Worm (Caenorhabditis elegans) whole organism, early embryonic: Measurements from ENCODE around the gene fbxb-76.

ENCODE experiments used
- B0310.2 ChIP-seq: sonication (generic microtip); optimal IDR thresholded peaks from 2 replicates; lab custom pipeline; 2016; ENCODE audit warnings: mild to moderate bottlenecking, missing genetic modification characterization, missing compliant biosample characterization
- F13C5.2 ChIP-seq: sonication (generic microtip); optimal IDR thresholded peaks from 2 replicates; lab custom pipeline; 2017; ENCODE audit warnings: mild to moderate bottlenecking, missing genetic modification characterization, inconsistent platforms, missing compliant biosample characterization
- aly-1 ChIP-seq: sonication (generic microtip); optimal IDR thresholded peaks from 2 replicates; lab custom pipeline; 2016; ENCODE audit warnings: missing genetic modification characterization, missing compliant biosample characterization
- ama-1 ChIP-seq: fragments of 150-350 bp; optimal IDR thresholded peaks from 2 replicates; lab custom pipeline; 2014
- ceh-36 ChIP-seq: sonication (generic microtip); optimal IDR thresholded peaks from 2 replicates; lab custom pipeline; 2016; ENCODE audit warnings: missing genetic modification characterization, inconsistent platforms, missing compliant biosample characterization
- ets-7 ChIP-seq: sonication (generic microtip); optimal IDR thresholded peaks from 2 replicates; lab custom pipeline; 2016; ENCODE audit warnings: missing genotype, missing genetic modification characterization, missing compliant biosample characterization
- flt-1 ChIP-seq: fragments of 200-800 bp; sonication (Bioruptor generic); IDR thresholded peaks from 2 replicates; pipeline ENCODE4 v1.3.6; 2022; ENCODE audit warnings: missing genetic modification characterization, missing compliant biosample characterization
- hmbx-1 ChIP-seq: sonication (generic microtip); optimal IDR thresholded peaks from 2 replicates; lab custom pipeline; 2016; ENCODE audit warnings: mild to moderate bottlenecking, missing genetic modification characterization, missing compliant biosample characterization
- hnd-1 ChIP-seq: sonication (generic microtip); optimal IDR thresholded peaks from 2 replicates; lab custom pipeline; 2016; ENCODE audit warnings: missing genetic modification characterization, missing compliant biosample characterization
- pes-1 ChIP-seq: fragments of 200-800 bp; sonication (Bioruptor generic); IDR thresholded peaks from 2 replicates; pipeline ENCODE4 v1.3.6; 2022; ENCODE audit warnings: missing genetic modification reagents, missing genetic modification characterization, missing compliant biosample characterization
- sea-1 ChIP-seq: fragments of 200-800 bp; sonication (Bioruptor generic); conservative IDR thresholded peaks from 2 replicates; pipeline ENCODE4 v1.3.6; 2022; ENCODE audit warnings: missing genetic modification characterization, missing compliant biosample characterization
- tbx-11 ChIP-seq: fragments of 200-800 bp; sonication (Bioruptor generic); IDR thresholded peaks from 2 replicates; pipeline ENCODE4 v1.3.6; 2022; ENCODE audit warnings: missing genetic modification characterization, missing compliant biosample characterization
- tbx-37 ChIP-seq: fragments of 200-800 bp; sonication (Bioruptor generic); conservative IDR thresholded peaks from 2 replicates; pipeline ENCODE4 v1.3.6; 2022; ENCODE audit warnings: missing genetic modification reagents, missing genetic modification characterization, missing compliant biosample characterization

ce11 chrIV:11371645-11372044, 7.5 kb downstream of the fbxb-76 start, which contains the start of gene sec-31:
- no peak for TF ChIP-seq aly-1
- no peak for TF ChIP-seq ama-1
- TF ChIP-seq ceh-36 (tag; lab: Kevin White, UChicago) = no peak
- no peak for TF ChIP-seq sea-1 (GFP tag; lab: Robert Waterston, UW)
- no peak for TF ChIP-seq F13C5.2 (tag; lab: Kevin White, UChicago)
- no peak for TF ChIP-seq tbx-11 (GFP tag; lab: Robert Waterston, UW)
- TF ChIP-seq ets-7 (tag; lab: Kevin White, UChicago) = no peak
- no peak for TF ChIP-seq tbx-37 (GFP tag; lab: Robert Waterston, UW)
- TF ChIP-seq B0310.2 (tag; lab: Kevin White, UChicago) = no peak
- no peak for TF ChIP-seq flt-1
- TF ChIP-seq pes-1 (GFP tag; lab: Robert Waterston, UW) = no peak
- no peak for TF ChIP-seq hnd-1
- TF ChIP-seq hmbx-1 (tag; lab: Kevin White, UChicago) = no peak
